Worm (Caenorhabditis elegans): ENCODE results near the gene srx-4.
A peak's percentile ranks its signal among the peaks of the same experiment; 100 is the strongest.

Gene srx-4

DNA sequence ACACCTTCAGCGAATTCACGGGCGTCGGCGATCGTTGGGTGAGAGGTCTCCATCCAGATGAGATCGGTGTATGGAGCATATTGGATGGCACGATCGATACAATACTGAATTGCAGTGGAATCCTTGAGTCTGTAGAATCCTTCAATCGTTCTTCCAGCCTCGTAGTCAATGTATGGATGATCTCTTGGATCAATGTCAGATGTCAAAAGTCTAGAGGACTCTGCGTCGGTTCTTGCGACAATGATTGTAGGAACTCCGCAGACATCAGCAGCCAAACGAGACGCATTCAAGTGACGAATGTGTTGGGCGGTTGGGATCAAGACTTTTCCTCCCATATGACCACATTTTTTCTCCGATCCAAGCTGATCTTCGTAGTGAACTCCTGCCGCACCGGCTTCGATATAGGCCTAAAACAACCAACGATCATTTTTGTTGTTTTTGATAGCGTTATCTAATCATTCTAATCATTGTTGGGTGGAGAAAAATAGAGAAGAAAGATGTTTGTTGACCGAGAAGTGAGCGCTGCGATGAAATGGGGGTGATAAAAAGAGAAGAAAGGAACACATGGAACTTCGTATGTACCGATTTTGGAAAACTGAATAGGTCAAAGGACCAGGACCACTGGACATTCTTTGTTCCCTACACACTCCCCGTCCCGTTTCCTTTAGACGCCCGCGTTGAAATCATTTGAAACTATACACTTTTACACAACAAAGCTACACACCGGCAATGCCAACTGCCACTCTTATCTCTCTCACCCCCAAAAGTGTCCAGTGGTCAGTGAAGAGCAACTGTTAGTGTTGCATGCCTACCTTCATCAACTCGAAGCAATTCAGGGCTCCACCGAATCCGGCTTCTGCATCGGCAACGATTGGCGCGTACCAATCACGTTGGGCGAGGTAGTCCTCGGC, 34.3 kb upstream of the srx-4 start:
- TF ChIP-seq elt-2 (tag; optimal IDR thresholded peaks at IDR 0.05): peak; percentile 37
- no peak for TF ChIP-seq ref-2 (tag; optimal IDR thresholded peaks at IDR 0.05)

DNA sequence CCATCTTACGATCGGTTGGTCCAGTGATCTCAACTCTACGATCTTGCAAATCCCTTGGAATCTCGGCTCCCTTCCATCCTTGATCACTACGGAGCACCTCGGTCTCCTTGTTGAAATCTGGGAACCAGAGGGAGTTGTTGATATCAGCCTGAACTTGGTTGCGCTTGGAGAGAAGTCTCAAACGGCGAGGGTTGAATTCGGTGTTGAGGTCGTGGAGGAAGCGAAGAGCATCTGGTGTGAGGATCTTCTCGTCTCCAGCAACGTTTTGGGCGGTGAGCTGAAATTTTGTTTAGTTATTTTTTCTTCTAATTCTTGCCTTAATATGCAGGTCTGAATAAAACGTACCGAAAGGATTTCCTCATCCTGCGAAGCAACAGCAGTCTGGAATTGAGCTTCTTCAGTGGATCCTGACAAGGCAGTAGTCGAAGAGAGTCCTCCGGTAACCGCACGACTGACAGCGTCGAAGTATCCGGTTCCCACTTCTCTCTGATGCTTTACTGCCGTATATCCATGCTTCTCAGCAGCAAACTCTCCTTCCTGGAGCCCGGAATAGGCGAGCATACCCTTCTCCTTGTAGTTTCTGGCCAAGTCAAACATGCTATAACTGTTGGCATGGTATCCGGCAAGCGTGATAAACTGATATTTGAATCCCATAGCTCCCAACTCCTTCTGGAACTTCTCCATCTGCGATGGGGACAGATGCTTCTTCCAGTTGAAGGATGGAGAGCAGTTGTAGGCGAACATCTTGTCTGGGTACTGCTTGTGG, 33.4 kb upstream of the srx-4 start:
- TF ChIP-seq che-1 (tag; optimal IDR thresholded peaks at IDR 0.05) (no peak), ref-2 (tag; optimal IDR thresholded peaks at IDR 0.05) (no peak), ztf-16 (tag; optimal IDR thresholded peaks at IDR 0.05) (no peak), unc-42 (tag; optimal IDR thresholded peaks at IDR 0.05) (no peak), pat-9 (tag; optimal IDR thresholded peaks at IDR 0.05) (no peak), Y22D7AL.16 (tag; optimal IDR thresholded peaks at IDR 0.05) (no peak), ama-1 (optimal IDR thresholded peaks at IDR 0.05) (no peak)

DNA sequence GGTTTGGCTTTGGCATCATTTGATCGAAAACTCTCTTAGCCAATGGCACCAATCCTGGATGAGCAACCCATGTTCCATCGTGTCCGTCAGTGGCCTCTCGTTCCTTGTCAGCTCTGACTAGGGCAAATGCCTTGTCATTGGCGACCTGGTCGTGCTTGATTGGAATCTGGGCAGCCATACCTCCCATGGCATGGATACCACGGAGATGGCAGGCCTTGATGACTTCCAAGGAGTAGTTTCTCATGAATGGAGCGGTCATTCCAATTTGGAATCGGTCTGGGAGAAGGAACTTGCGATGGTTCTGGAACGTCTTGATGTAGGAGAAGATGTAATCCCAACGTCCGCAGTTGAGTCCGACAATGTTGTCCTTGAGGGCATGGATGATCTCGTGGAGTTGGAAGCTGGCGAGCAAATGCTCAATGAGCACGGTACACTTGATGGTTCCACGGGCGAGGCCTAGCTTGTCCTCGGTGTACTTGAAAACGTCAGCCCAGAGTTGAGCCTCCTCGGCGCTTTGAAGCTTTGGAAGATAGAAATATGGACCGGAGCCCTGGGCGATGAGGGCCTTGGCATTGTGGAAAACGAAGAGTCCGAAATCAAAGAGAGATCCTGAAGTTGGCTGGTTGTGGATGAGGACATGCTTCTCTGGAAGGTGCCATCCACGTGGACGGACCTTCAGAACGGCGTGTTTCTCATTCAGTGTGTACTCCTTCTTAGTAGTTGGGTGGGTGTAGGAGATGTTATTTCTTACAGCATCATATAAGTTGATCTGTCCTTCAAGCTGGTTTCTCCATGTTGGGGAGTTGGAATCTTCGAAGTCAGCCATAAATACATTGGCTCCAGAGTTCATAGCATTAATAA, 32.6 kb upstream of the srx-4 start:
- no peak for TF ChIP-seq elt-2 (tag; optimal IDR thresholded peaks at IDR 0.05)
- TF ChIP-seq syd-9 (tag; optimal IDR thresholded peaks at IDR 0.05): peak; percentile 21

DNA sequence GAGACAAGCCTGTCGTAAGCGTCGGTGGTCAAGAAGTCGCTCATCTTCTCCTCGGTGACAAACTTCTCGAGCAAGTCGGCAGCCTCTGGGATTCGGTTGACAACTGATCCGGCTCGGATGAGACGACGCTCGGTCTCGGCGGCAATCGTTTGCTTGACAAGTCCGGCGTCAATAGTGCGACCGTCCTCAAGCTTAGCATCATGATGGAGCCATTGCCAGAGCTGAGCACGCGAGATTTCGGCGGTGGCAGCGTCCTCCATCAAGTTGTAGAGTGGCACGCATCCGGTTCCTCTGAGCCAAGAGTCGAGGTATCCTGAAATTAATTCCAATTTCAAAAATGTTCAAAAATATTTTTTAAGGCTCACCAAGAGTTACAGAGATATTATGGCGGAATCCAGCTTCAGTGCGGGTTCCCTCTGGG, 31.9 kb upstream of the srx-4 start:
- no peak for TF ChIP-seq pax-1 (tag; optimal IDR thresholded peaks at IDR 0.05)
- TF ChIP-seq unc-55 (GFP tag; optimal IDR thresholded peaks at IDR 0.05): no peak
- TF ChIP-seq sox-4 (tag; optimal IDR thresholded peaks at IDR 0.05): no peak
- TF ChIP-seq pros-1 (tag; optimal IDR thresholded peaks at IDR 0.05): no peak
- no peak for TF ChIP-seq nhr-11 (tag; optimal IDR thresholded peaks at IDR 0.05)
- no peak for TF ChIP-seq npax-4 (tag; optimal IDR thresholded peaks at IDR 0.05)
- TF ChIP-seq unc-42 (tag; optimal IDR thresholded peaks at IDR 0.05): no peak
- no peak for TF ChIP-seq elt-4 (tag; optimal IDR thresholded peaks at IDR 0.05)

DNA sequence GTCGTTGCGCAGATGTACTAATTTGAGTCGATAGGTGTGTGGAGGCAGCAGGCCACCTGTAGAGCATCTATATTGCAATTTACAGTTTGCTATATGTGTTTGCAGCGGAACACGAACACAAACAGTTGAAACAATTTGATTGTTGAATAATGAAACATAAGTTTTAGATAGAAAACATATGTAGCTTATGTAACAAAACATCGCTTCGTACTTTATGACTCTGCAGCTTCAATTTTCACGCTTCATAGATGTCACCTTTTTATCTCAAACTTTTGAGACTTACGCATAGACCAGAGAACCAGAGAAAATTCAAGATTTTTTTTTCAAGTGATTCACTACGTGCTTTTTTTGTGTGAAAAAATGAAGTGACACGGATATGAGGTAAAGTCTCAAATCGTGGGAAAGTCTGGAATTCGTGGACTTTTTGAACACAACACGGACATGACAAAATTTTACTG, 31.4 kb upstream of the srx-4 start, which contains the start of gene fbxb-72:
fbxb-72 (minus strand) TSS at position 58 of the 458 bp plus-strand sequence.
- TF ChIP-seq ztf-16 (tag; optimal IDR thresholded peaks at IDR 0.05) (no peak), mec-3 (tag; optimal IDR thresholded peaks at IDR 0.05; ENCODE audit: borderline replicate concordance) (no peak), tbx-2 (tag; optimal IDR thresholded peaks at IDR 0.05) (no peak), nhr-11 (tag; optimal IDR thresholded peaks at IDR 0.05) (no peak), hlh-15 (tag; optimal IDR thresholded peaks at IDR 0.05) (no peak), ref-2 (tag; optimal IDR thresholded peaks at IDR 0.05) (no peak), ahr-1 (tag; optimal IDR thresholded peaks at IDR 0.05) (no peak), elt-4 (tag; optimal IDR thresholded peaks at IDR 0.05) (no peak), che-1 (tag; optimal IDR thresholded peaks at IDR 0.05) (no peak), ceh-30 (tag; optimal IDR thresholded peaks at IDR 0.05) (no peak), dve-1 (tag; optimal IDR thresholded peaks at IDR 0.05) (peak; percentile 56), pha-4 (tag; optimal IDR thresholded peaks at IDR 0.05) (no peak), fkh-6 (tag; optimal IDR thresholded peaks at IDR 0.05) (no peak), ceh-31 (tag; optimal IDR thresholded peaks at IDR 0.05) (no peak), pros-1 (tag; optimal IDR thresholded peaks at IDR 0.05) (no peak), hlh-13 (GFP tag; optimal IDR thresholded peaks at IDR 0.05) (no peak), sox-4 (tag; optimal IDR thresholded peaks at IDR 0.05) (no peak), ama-1 (optimal IDR thresholded peaks at IDR 0.05) (peak; percentile 26), ceh-14 (tag; optimal IDR thresholded peaks at IDR 0.05) (no peak), ceh-48 (tag; optimal IDR thresholded peaks at IDR 0.05) (no peak), ttx-3 (tag; optimal IDR thresholded peaks at IDR 0.05) (no peak), ceh-18 (tag; optimal IDR thresholded peaks at IDR 0.05) (no peak), hlh-6 (tag; optimal IDR thresholded peaks at IDR 0.05) (no peak), C38D4.7 (GFP tag; optimal IDR thresholded peaks at IDR 0.05) (no peak), elt-2 (tag; optimal IDR thresholded peaks at IDR 0.05) (peak; percentile 41), sox-2 (GFP tag; IDR thresholded peaks at IDR 0.05) (no peak), pqm-1 (tag; optimal IDR thresholded peaks at IDR 0.05) (peak; percentile 3)
